Worm (Caenorhabditis elegans) whole organism, L4 larva: Measurements from ENCODE around the gene Y58A7A.4.

Experiments used
- D1046.2 ChIP-seq: fragments of 200-800 bp; sonication (Bioruptor generic); IDR thresholded peaks from 2 replicates; pipeline ENCODE4 v1.3.6; 2022; ENCODE audit warnings: missing genetic modification characterization, missing compliant biosample characterization
- F49E8.2 ChIP-seq: sonication (generic microtip); optimal IDR thresholded peaks from 2 replicates; lab custom pipeline; 2016; ENCODE audit warnings: missing compliant biosample characterization, mild to moderate bottlenecking, missing genetic modification characterization, borderline replicate concordance
- Y105C5A.15 ChIP-seq: fragments of 200-800 bp; sonication (Bioruptor generic); IDR thresholded peaks from 2 replicates; pipeline ENCODE4 v1.3.6; 2022; ENCODE audit warnings: missing genetic modification characterization, missing compliant biosample characterization
- Y75B8A.6 ChIP-seq: fragments of 200-800 bp; sonication (Bioruptor generic); IDR thresholded peaks from 2 replicates; pipeline ENCODE4 v1.3.6; 2022; ENCODE audit warnings: missing genetic modification reagents, missing genetic modification characterization, missing compliant biosample characterization
- aha-1 ChIP-seq: fragments of 150-350 bp; peaks from one replicate; lab custom pipeline; 2014; ENCODE audit warnings: missing biosample characterization, missing genetic modification characterization
- ceh-32 ChIP-seq: sonication (generic microtip); optimal IDR thresholded peaks from 2 replicates; lab custom pipeline; 2016; ENCODE audit warnings: mild to moderate bottlenecking, missing genetic modification characterization, missing compliant biosample characterization; ENCODE audit not compliant: poor library complexity
- ceh-62 ChIP-seq: sonication (generic microtip); optimal IDR thresholded peaks from 2 replicates; lab custom pipeline; 2017; ENCODE audit warnings: missing biosample characterization, missing genetic modification characterization
- cey-2 ChIP-seq: sonication (generic microtip); optimal IDR thresholded peaks from 3 replicates; lab custom pipeline; 2017; ENCODE audit warnings: missing genetic modification characterization, mild to moderate bottlenecking, missing compliant biosample characterization, antibody characterized with exemption, borderline replicate concordance; ENCODE audit not compliant: insufficient read depth
- daf-16 ChIP-seq, 3 experiments: sonication (generic microtip); optimal IDR thresholded peaks; 2 replicates each; lab custom pipeline; 2016 to 2017; ENCODE audit warnings: missing genetic modification characterization in 3 of 3, missing genetic modification reagents in 3 of 3, mild to moderate bottlenecking in 2 of 3, missing compliant biosample characterization in 2 of 3, missing biosample characterization in 1 of 3, moderate library complexity in 1 of 3
- daf-19 ChIP-seq: fragments of 200-800 bp; sonication (Bioruptor generic); conservative IDR thresholded peaks from 2 replicates; pipeline ENCODE4 v1.3.6; 2022; ENCODE audit warnings: missing genetic modification characterization, missing compliant biosample characterization
- dmd-6 ChIP-seq: fragments of 200-800 bp; sonication (Bioruptor generic); IDR thresholded peaks from 2 replicates; pipeline ENCODE4 v1.3.6; 2022; ENCODE audit warnings: missing genetic modification reagents, missing genetic modification characterization, missing compliant biosample characterization
- dmd-8 ChIP-seq: fragments of 200-800 bp; sonication (Bioruptor generic); IDR thresholded peaks from 2 replicates; pipeline ENCODE4 v1.3.6; 2022; ENCODE audit warnings: missing genetic modification characterization, missing compliant biosample characterization
- dmd-9 ChIP-seq: fragments of 200-800 bp; sonication (Bioruptor generic); IDR thresholded peaks from 2 replicates; pipeline ENCODE4 v1.3.6; 2022; ENCODE audit warnings: missing genetic modification reagents, missing genetic modification characterization, missing compliant biosample characterization
- dpl-1 ChIP-seq: fragments of 150-350 bp; optimal IDR thresholded peaks from 2 replicates; lab custom pipeline; 2014; ENCODE audit warnings: missing biosample characterization, missing genetic modification reagents, missing genetic modification characterization
- dve-1 ChIP-seq: sonication (generic microtip); optimal IDR thresholded peaks from 2 replicates; lab custom pipeline; 2017; ENCODE audit warnings: antibody characterized with exemption, mild to moderate bottlenecking, missing genetic modification characterization, missing compliant biosample characterization; ENCODE audit not compliant: insufficient read depth
- egl-27 ChIP-seq: sonication (generic microtip); optimal IDR thresholded peaks from 3 replicates; lab custom pipeline; 2017; ENCODE audit warnings: missing biosample characterization, missing genetic modification reagents, missing genetic modification characterization
- fos-1 ChIP-seq: fragments of 150-350 bp; optimal IDR thresholded peaks from 2 replicates; lab custom pipeline; 2014; ENCODE audit warnings: missing biosample characterization, missing genetic modification characterization
- hlh-11 ChIP-seq: fragments of 200-800 bp; sonication (Bioruptor generic); optimal IDR thresholded peaks from 2 replicates; lab custom pipeline; 2018; ENCODE audit warnings: mild to moderate bottlenecking, missing genetic modification characterization, missing compliant biosample characterization
- hmg-1.1 ChIP-seq: fragments of 200-800 bp; sonication (Bioruptor generic); IDR thresholded peaks from 2 replicates; pipeline ENCODE4 v1.3.6; 2022; ENCODE audit warnings: missing genetic modification reagents, missing genetic modification characterization, missing compliant biosample characterization
- lin-1 ChIP-seq: fragments of 200-800 bp; sonication (Bioruptor generic); IDR thresholded peaks from 2 replicates; pipeline ENCODE4 v1.3.6; 2022; ENCODE audit warnings: missing genetic modification reagents, missing genetic modification characterization, missing compliant biosample characterization
- lin-38 ChIP-seq: fragments of 200-800 bp; sonication (Bioruptor generic); IDR thresholded peaks from 2 replicates; pipeline ENCODE4 v1.3.6; 2022; ENCODE audit warnings: missing genetic modification reagents, missing genetic modification characterization, missing compliant biosample characterization
- madf-9 ChIP-seq: fragments of 200-800 bp; sonication (Bioruptor generic); conservative IDR thresholded peaks from 2 replicates; pipeline ENCODE4 v1.3.6; 2022; ENCODE audit warnings: missing genetic modification reagents, missing genetic modification characterization, missing compliant biosample characterization
- mdl-1 ChIP-seq, 2 experiments: fragments of 150-350 bp in 1 of 2; sonication (generic microtip) in 1 of 2; optimal IDR thresholded peaks; 2 replicates each; lab custom pipeline; 2014 to 2017; ENCODE audit warnings: missing biosample characterization in 2 of 2, missing genetic modification characterization in 2 of 2
- mep-1 ChIP-seq: fragments of 150-350 bp; sonication (generic microtip); optimal IDR thresholded peaks from 3 replicates; lab custom pipeline; 2014; ENCODE audit warnings: missing biosample characterization, missing genetic modification characterization
- mes-2 ChIP-seq: sonication (generic microtip); optimal IDR thresholded peaks from 2 replicates; lab custom pipeline; 2016; ENCODE audit warnings: missing genotype, mild to moderate bottlenecking, missing genetic modification characterization, missing compliant biosample characterization; ENCODE audit not compliant: poor library complexity, severe bottlenecking
- nhr-111 ChIP-seq: fragments of 200-800 bp; sonication (Bioruptor generic); optimal IDR thresholded peaks from 2 replicates; lab custom pipeline; 2018; ENCODE audit warnings: mild to moderate bottlenecking, missing genetic modification characterization, missing compliant biosample characterization
- nhr-28 ChIP-seq: fragments of 150-350 bp; optimal IDR thresholded peaks from 2 replicates; lab custom pipeline; 2014; ENCODE audit warnings: missing biosample characterization, missing genetic modification characterization
- nhr-42 ChIP-seq: fragments of 200-800 bp; sonication (Bioruptor generic); IDR thresholded peaks from 2 replicates; pipeline ENCODE4 v1.3.6; 2022; ENCODE audit warnings: missing genetic modification characterization, missing compliant biosample characterization
- nhr-48 ChIP-seq: sonication (generic microtip); optimal IDR thresholded peaks from 2 replicates; lab custom pipeline; 2016; ENCODE audit warnings: mild to moderate bottlenecking, missing genetic modification characterization, missing compliant biosample characterization
- php-3 ChIP-seq: fragments of 200-800 bp; sonication (Bioruptor generic); IDR thresholded peaks from 2 replicates; pipeline ENCODE4 v1.3.6; 2022; ENCODE audit warnings: missing genetic modification reagents, missing genetic modification characterization, missing compliant biosample characterization
- pqm-1 ChIP-seq: sonication (generic microtip); optimal IDR thresholded peaks from 2 replicates; lab custom pipeline; 2017; ENCODE audit warnings: missing biosample characterization, missing genetic modification characterization
- saeg-2 ChIP-seq: fragments of 200-800 bp; sonication (Bioruptor generic); IDR thresholded peaks from 2 replicates; pipeline ENCODE4 v1.3.6; 2022; ENCODE audit warnings: missing genetic modification reagents, missing genetic modification characterization, missing compliant biosample characterization
- snpc-4 ChIP-seq: fragments of 150-350 bp; optimal IDR thresholded peaks from 2 replicates; lab custom pipeline; 2014; ENCODE audit warnings: missing biosample characterization, missing genetic modification characterization
- unc-39 ChIP-seq: sonication (generic microtip); optimal IDR thresholded peaks from 2 replicates; lab custom pipeline; 2017; ENCODE audit warnings: missing biosample characterization, missing genetic modification characterization
- unc-62 ChIP-seq, 3 experiments: fragments of 150-350 bp in 1 of 3; sonication (generic microtip); optimal IDR thresholded peaks in 2 of 3; peaks in 1 of 3; 1 replicate in 1 of 3; 2 replicates in 2 of 3; lab custom pipeline; 2014 to 2017; ENCODE audit warnings: missing biosample characterization in 3 of 3, missing genetic modification characterization in 3 of 3, missing genetic modification reagents in 3 of 3, missing genotype in 1 of 3
- zag-1 ChIP-seq: fragments of 150-350 bp; optimal IDR thresholded peaks from 2 replicates; lab custom pipeline; 2014; ENCODE audit warnings: missing biosample characterization, missing genetic modification characterization
- zip-11 ChIP-seq: fragments of 200-800 bp; sonication (Bioruptor generic); IDR thresholded peaks from 2 replicates; pipeline ENCODE4 v1.3.6; 2022; ENCODE audit warnings: missing genetic modification characterization, missing compliant biosample characterization
- ztf-7 ChIP-seq: fragments of 150-350 bp; optimal IDR thresholded peaks from 2 replicates; lab custom pipeline; 2014; ENCODE audit warnings: missing biosample characterization, missing genetic modification characterization

The Y58A7A.4 gene

DNA sequence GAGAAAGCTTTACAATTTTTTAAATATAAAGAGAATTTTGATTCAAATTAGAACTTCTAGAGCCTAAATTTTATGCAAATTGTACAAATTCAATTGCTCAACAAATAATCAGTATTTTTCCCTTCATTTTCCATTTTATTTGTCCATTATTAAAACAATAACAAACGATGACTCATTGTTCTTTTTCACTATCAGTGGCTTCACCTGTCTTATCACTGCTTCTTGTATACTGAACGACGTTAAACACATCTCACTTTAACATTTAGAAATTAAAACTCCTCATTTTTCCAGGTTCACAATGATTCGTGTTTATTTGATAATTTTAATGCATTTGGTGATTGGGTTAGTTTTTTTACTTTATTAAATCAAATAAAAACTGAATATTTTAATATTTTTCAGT is 34.9 kb upstream of the Y58A7A.4 start, which contains the start of gene sid-1:
sid-1 (plus strand) TSS at position 292 of the 400 bp plus-strand sequence.
- TF ChIP-seq zag-1 (tag; lab: Kevin White, UChicago) (no peak), mdl-1 (tag; optimal IDR thresholded peaks at IDR 0.05; lab: Kevin White, UChicago) (no peak), F49E8.2 (tag; lab: Kevin White, UChicago) (no peak), hlh-11 (tag; lab: Kevin White, UChicago) (no peak), daf-19 (GFP tag; lab: Robert Waterston, UW) (no peak), hmg-1.1 (GFP tag; lab: Robert Waterston, UW) (no peak), dmd-6 (GFP tag; lab: Robert Waterston, UW) (peak; percentile 8; the same call in 1 of the 2 replicates), pqm-1 (peak; percentile 59), dve-1 (tag; lab: Kevin White, UChicago) (peak; percentile 5), nhr-28 (tag; lab: Kevin White, UChicago) (peak; percentile 54), daf-16 (GFP tag; optimal IDR thresholded peaks at IDR 0.05; lab: Kevin White, UChicago) (no peak), daf-16 (tag; optimal IDR thresholded peaks at IDR 0.05; lab: Kevin White, UChicago) (peak; percentile 81)

DNA sequence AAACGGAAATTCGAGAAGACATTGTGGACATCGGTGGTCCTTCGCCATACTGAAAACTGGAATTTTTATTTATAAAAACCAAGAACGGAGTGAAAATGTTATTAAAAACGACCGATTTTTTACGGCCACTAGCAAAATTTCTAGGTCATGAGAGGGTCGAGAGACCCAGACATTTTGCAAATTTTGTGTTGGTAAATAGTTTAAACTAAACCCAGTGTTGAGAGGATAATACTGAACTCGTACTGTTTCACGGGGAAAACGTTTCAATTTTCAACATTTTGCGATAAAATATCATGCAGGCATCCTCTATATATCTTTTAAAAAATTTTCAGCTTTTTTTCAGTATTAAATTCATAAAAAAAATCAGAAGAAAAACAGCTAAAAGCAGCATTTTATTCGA is 34.3 kb upstream of the Y58A7A.4 start, which contains the start of gene C04F5.9:
C04F5.9 (minus strand) TSS at position 101 of the 400 bp plus-strand sequence.
- no peak for TF ChIP-seq dpl-1 (GFP tag; lab: Kevin White, UChicago)
- TF ChIP-seq mes-2 = peak; percentile 21

DNA sequence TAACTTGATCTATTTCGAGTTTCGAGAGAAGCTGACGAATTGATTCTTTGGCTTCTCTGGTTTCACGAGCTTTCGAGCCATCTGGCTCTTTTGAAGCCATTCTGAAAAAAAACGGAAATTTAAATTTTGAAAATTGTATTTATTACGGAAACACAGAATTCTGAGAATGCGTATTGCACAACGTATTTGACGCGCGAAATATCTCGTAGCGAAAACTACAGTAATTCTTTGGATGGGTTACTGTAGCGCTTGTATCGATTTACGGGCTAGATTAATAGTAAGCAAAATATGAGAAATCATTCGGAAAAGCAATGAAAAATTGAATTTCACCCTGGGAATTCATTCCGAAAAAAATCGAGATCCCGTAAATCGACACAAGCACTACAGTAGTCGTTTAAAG is 28.8 kb upstream of the Y58A7A.4 start, which contains the start of gene C04F5.8:
C04F5.8 (minus strand) TSS at position 101 of the 400 bp plus-strand sequence.
- TF ChIP-seq fos-1 (tag; lab: Kevin White, UChicago) (no peak), D1046.2 (no peak), dmd-9 (no peak), cey-2 (no peak), saeg-2 (GFP tag; lab: Robert Waterston, UW) (no peak), Y105C5A.15 (GFP tag; lab: Robert Waterston, UW) (no peak), lin-38 (GFP tag; lab: Robert Waterston, UW) (no peak), nhr-111 (no peak), nhr-42 (GFP tag; lab: Robert Waterston, UW) (no peak), zip-11 (GFP tag; lab: Robert Waterston, UW) (no peak), egl-27 (no peak), ceh-32 (tag; lab: Kevin White, UChicago) (no peak), ztf-7 (tag; lab: Kevin White, UChicago) (no peak), unc-39 (no peak), snpc-4 (tag; lab: Kevin White, UChicago) (no peak), ceh-62 (tag; lab: Kevin White, UChicago) (no peak)
- TF ChIP-seq, all 104 proteins: peak for 0

DNA sequence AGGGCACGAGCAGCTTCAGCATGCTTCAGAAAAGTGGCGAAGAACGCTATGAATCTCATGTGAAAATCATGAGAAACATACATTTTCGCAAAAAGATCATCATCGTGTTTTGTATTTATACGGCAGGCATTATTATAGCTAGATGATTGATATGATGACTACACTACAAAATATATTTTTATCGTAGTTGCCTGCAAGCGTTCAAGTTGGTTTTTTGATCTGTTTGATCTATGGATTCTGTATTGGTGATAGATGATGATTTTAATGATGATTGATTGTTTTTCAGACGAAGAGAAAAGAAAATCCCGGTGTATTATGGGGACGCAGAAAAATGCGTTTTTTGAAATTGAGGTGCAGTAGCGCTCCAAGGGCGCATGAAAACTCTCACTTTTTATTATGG is 25.9 kb upstream of the Y58A7A.4 start, which contains the start of gene ugt-63:
ugt-63 (minus strand) TSS at position 89 of the 400 bp plus-strand sequence.
- TF ChIP-seq mdl-1 (tag; optimal IDR thresholded peaks at IDR 0.05; lab: Kevin White, UChicago) (peak in 1 of 2 experiments; percentile 11), nhr-48 (tag; lab: Kevin White, UChicago) (peak; percentile 46), unc-62 (GFP tag; optimal IDR thresholded peaks at IDR 0.05 in 1 of 2; lab: Kevin White, UChicago) (peak in 1 of 2 experiments; percentile 61), unc-62 (tag; optimal IDR thresholded peaks at IDR 0.05; lab: Kevin White, UChicago) (no peak), aha-1 (tag; lab: Kevin White, UChicago) (peak; percentile 26), nhr-28 (tag; lab: Kevin White, UChicago) (peak; percentile 99), dmd-8 (GFP tag; lab: Robert Waterston, UW) (no peak)

DNA sequence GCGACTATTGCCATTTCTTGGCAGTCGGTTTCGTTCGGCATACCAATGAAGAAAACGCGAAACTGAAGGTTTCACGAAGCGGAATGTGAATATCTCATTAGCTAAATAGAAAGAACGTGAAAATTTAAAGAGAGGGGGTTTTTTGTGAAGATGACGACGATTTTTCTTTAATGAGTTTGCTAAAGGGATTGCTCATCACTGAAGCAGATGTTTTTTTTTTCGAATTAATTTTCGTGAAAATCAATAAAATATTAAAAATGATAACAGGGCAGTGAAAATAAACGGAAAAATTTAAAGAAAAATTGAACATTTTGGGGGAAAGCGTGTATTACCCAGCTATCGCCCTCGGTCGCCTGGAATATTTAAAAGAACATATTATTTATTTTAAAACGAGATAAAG is 23.0 kb upstream of the Y58A7A.4 start, which contains the start of gene srab-3:
srab-3 (minus strand) TSS at position 101 of the 400 bp plus-strand sequence.
- TF ChIP-seq php-3 (GFP tag; lab: Robert Waterston, UW) (no peak), mep-1 (tag; lab: Kevin White, UChicago) (no peak), nhr-111 (no peak), saeg-2 (GFP tag; lab: Robert Waterston, UW) (no peak), lin-1 (GFP tag; lab: Robert Waterston, UW) (no peak), Y75B8A.6 (GFP tag; lab: Robert Waterston, UW) (no peak), madf-9 (GFP tag; lab: Robert Waterston, UW) (no peak)
- TF ChIP-seq, all 104 proteins: peak for 0
